Fruit fly (Drosophila melanogaster) whole organism, adult: ENCODE results near the gene CG7985.
A peak's percentile ranks its signal among the peaks of the same experiment; 100 is the strongest.

Experiments
- CG14711 ChIP-seq: fragments of 200-800 bp; sonication (Bioruptor generic); optimal IDR thresholded peaks from 2 replicates; lab custom pipeline; 2018; ENCODE audit warnings: missing biosample characterization, mild to moderate bottlenecking, missing genetic modification characterization, moderate library complexity
- Clk ChIP-seq: fragments of 200-800 bp; sonication (Bioruptor generic); optimal IDR thresholded peaks from 2 replicates; lab custom pipeline; 2017; ENCODE audit warnings: missing biosample characterization, missing genetic modification characterization
- pad ChIP-seq: fragments of 200-800 bp; sonication (Bioruptor generic); optimal IDR thresholded peaks from 3 replicates; lab custom pipeline; 2017; ENCODE audit warnings: missing biosample characterization, missing genetic modification characterization, mild to moderate bottlenecking, moderate library complexity, missing genetic modification reagents
- toe ChIP-seq: fragments of 200-800 bp; sonication (Bioruptor generic); optimal IDR thresholded peaks from 2 replicates; lab custom pipeline; 2016; ENCODE audit warnings: missing biosample characterization, missing genetic modification characterization

DNA sequence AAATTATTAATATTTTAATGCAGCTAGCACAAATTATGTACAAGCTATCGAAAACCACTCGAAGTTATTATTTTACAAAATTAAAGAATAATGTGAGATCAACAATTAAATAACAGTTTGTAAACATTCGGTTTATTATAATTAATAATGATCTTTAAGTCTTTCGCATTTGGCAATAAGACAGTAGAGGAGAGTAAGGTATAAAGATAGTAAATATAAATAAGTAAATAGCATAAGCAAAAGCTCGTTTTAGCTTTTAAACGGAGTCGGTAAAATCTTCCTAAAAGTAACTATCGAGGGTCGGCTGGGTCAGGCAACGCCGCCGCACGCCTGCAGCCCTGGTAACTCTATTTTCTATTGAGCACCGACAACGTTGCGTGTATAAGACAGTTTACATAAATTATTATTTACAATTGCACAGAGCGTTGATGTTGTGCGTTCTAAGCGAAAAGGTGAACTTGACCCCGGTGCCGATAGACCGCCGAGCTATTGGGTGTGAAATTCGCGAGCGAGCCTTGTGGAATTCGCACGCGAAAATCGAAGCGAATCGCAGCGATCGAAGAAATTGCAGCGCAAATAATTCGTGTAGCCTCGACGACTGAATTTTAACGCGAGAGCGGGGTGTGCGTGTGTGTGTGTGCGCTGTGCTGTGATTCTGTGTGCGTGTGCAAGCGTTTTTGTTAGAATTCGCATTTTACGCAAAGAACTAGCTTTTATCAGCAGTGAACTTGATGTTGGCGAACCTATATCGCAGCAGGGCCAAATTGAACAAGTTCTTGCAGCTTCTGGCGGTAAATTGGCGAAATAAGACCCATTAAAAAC lies 32.0 kb upstream of the CG7985 start, which contains the start of gene wrd:
- TF ChIP-seq CG14711 (tag; lab: Kevin White, UChicago): no peak
- TF ChIP-seq Clk: no peak
- TF ChIP-seq toe (GFP tag; lab: Kevin White, UChicago): peak; percentile 61
- TF ChIP-seq pad: no peak
